Worm (Caenorhabditis elegans) whole organism, early embryonic: Measurements from ENCODE around the gene Y11D7A.3.

Experiments used
- F13C5.2 ChIP-seq: sonication (generic microtip); optimal IDR thresholded peaks from 2 replicates; lab custom pipeline; 2017; ENCODE audit warnings: mild to moderate bottlenecking, missing genetic modification characterization, inconsistent platforms, missing compliant biosample characterization
- aly-1 ChIP-seq: sonication (generic microtip); optimal IDR thresholded peaks from 2 replicates; lab custom pipeline; 2016; ENCODE audit warnings: missing genetic modification characterization, missing compliant biosample characterization
- ama-1 ChIP-seq: fragments of 150-350 bp; optimal IDR thresholded peaks from 2 replicates; lab custom pipeline; 2014
- ets-7 ChIP-seq: sonication (generic microtip); optimal IDR thresholded peaks from 2 replicates; lab custom pipeline; 2016; ENCODE audit warnings: missing genotype, missing genetic modification characterization, missing compliant biosample characterization
- flt-1 ChIP-seq: fragments of 200-800 bp; sonication (Bioruptor generic); IDR thresholded peaks from 2 replicates; pipeline ENCODE4 v1.3.6; 2022; ENCODE audit warnings: missing genetic modification characterization, missing compliant biosample characterization
- hmbx-1 ChIP-seq: sonication (generic microtip); optimal IDR thresholded peaks from 2 replicates; lab custom pipeline; 2016; ENCODE audit warnings: mild to moderate bottlenecking, missing genetic modification characterization, missing compliant biosample characterization
- hmg-4 ChIP-seq: fragments of 200-800 bp; sonication (Bioruptor generic); optimal IDR thresholded peaks from 2 replicates; lab custom pipeline; 2018; ENCODE audit warnings: mild to moderate bottlenecking, missing genetic modification characterization, missing compliant biosample characterization
- hnd-1 ChIP-seq: sonication (generic microtip); optimal IDR thresholded peaks from 2 replicates; lab custom pipeline; 2016; ENCODE audit warnings: missing genetic modification characterization, missing compliant biosample characterization
- sea-1 ChIP-seq: fragments of 200-800 bp; sonication (Bioruptor generic); conservative IDR thresholded peaks from 2 replicates; pipeline ENCODE4 v1.3.6; 2022; ENCODE audit warnings: missing genetic modification characterization, missing compliant biosample characterization
- tbx-11 ChIP-seq: fragments of 200-800 bp; sonication (Bioruptor generic); IDR thresholded peaks from 2 replicates; pipeline ENCODE4 v1.3.6; 2022; ENCODE audit warnings: missing genetic modification characterization, missing compliant biosample characterization
- tbx-37 ChIP-seq: fragments of 200-800 bp; sonication (Bioruptor generic); conservative IDR thresholded peaks from 2 replicates; pipeline ENCODE4 v1.3.6; 2022; ENCODE audit warnings: missing genetic modification reagents, missing genetic modification characterization, missing compliant biosample characterization

ce11 chrIV:9274008-9274529 lies 41.2 kb downstream of the Y11D7A.3 start, which contains the start of gene nmy-3:
- TF ChIP-seq ama-1 (lab: Kevin White, UChicago) (no peak), tbx-37 (GFP tag; lab: Robert Waterston, UW) (no peak), hmg-4 (no peak), hnd-1 (no peak), flt-1 (GFP tag; lab: Robert Waterston, UW) (no peak), sea-1 (no peak), ets-7 (tag; lab: Kevin White, UChicago) (no peak), tbx-11 (no peak), F13C5.2 (tag; lab: Kevin White, UChicago) (no peak), hmbx-1 (no peak), aly-1 (tag; lab: Kevin White, UChicago) (no peak)
